Fruit fly (Drosophila melanogaster): Measurements from ENCODE around the gene Nek2.

Gene Nek2

dm6 chrX:7920081-7920688, 28.7 kb upstream of the Nek2 start, which contains the start of the genes hdm and Ykt6 (continued):
- TF ChIP-seq HmgD (GFP tag; optimal IDR thresholded peaks at IDR 0.05), result peak; percentile 70
- TF ChIP-seq PHDP (tag; optimal IDR thresholded peaks at IDR 0.05), result peak; percentile 72
- TF ChIP-seq CG11085 (GFP tag; IDR thresholded peaks at IDR 0.05), result peak; percentile 68
- TF ChIP-seq crp (GFP tag; optimal IDR thresholded peaks at IDR 0.05), result peak in 1 of 2 experiments; percentile 58
- peak; percentile 31 for TF ChIP-seq pb (GFP tag; optimal IDR thresholded peaks at IDR 0.05)
- TF ChIP-seq Aef1 (GFP tag; IDR thresholded peaks at IDR 0.05), result peak; percentile 72; the same call in 2 of the 3 replicates
- TF ChIP-seq ssp (GFP tag; IDR thresholded peaks at IDR 0.05), result peak; percentile 64
- TF ChIP-seq zfh2 (GFP tag; optimal IDR thresholded peaks at IDR 0.05), result peak; percentile 83
- TF ChIP-seq Adf1 (GFP tag; IDR thresholded peaks at IDR 0.05), result peak; percentile 60
- peak; percentile 43 for TF ChIP-seq CG7987 (GFP tag; optimal IDR thresholded peaks at IDR 0.05)
- TF ChIP-seq ATbp (GFP tag; optimal IDR thresholded peaks at IDR 0.05), result no peak
- peak; percentile 83 for TF ChIP-seq B-H2 (GFP tag; optimal IDR thresholded peaks at IDR 0.05)
- TF ChIP-seq CG3065 (GFP tag; optimal IDR thresholded peaks at IDR 0.05), result peak; percentile 38
- peak; percentile 74 for TF ChIP-seq Mad (GFP tag; optimal IDR thresholded peaks at IDR 0.05)
- peak; percentile 41 for TF ChIP-seq CG7271 (tag; optimal IDR thresholded peaks at IDR 0.05)
- TF ChIP-seq esg (GFP tag; conservative IDR thresholded peaks at IDR 0.05), result peak; percentile 65
- no peak for TF ChIP-seq Trl (optimal IDR thresholded peaks at IDR 0.05)
- TF ChIP-seq Trl (GFP tag; optimal IDR thresholded peaks at IDR 0.05), result peak; percentile 84
- TF ChIP-seq repo (GFP tag; optimal IDR thresholded peaks at IDR 0.05), result peak; percentile 52
- TF ChIP-seq C15 (GFP tag; IDR thresholded peaks at IDR 0.05), result no peak
- TF ChIP-seq Dbx (GFP tag; IDR thresholded peaks at IDR 0.05), result peak; percentile 87
- TF ChIP-seq CG16815 (GFP tag; optimal IDR thresholded peaks at IDR 0.05), result no peak
- peak in 1 of 2 experiments; percentile 78 for TF ChIP-seq bsh (GFP tag; optimal IDR thresholded peaks at IDR 0.05)
- TF ChIP-seq sens-2 (GFP tag; IDR thresholded peaks at IDR 0.05), result peak; percentile 81
- no peak for TF ChIP-seq CG11723 (GFP tag; optimal IDR thresholded peaks at IDR 0.05)
- TF ChIP-seq Bteb2 (GFP tag; optimal IDR thresholded peaks at IDR 0.05), result peak; percentile 65
- no peak for TF ChIP-seq cwo (GFP tag; optimal IDR thresholded peaks at IDR 0.05)
- peak; percentile 66 for TF ChIP-seq CG33557 (GFP tag; optimal IDR thresholded peaks at IDR 0.05)
- peak; percentile 89 for TF ChIP-seq CG2120 (GFP tag; optimal IDR thresholded peaks at IDR 0.05)
- TF ChIP-seq pfk (GFP tag; optimal IDR thresholded peaks at IDR 0.05), result peak; percentile 17
- TF ChIP-seq dan (GFP tag; IDR thresholded peaks at IDR 0.05), result no peak
- TF ChIP-seq Ada2b (GFP tag; IDR thresholded peaks at IDR 0.05), result peak; percentile 69
- TF ChIP-seq CG10366 (GFP tag; IDR thresholded peaks at IDR 0.05), result peak; percentile 70
- TF ChIP-seq D19B (GFP tag; optimal IDR thresholded peaks at IDR 0.05), result peak; percentile 31
- TF ChIP-seq ttk (GFP tag; IDR thresholded peaks at IDR 0.05), result peak; percentile 78
- TF ChIP-seq peb (GFP tag; IDR thresholded peaks at IDR 0.05), result peak; percentile 73
- TF ChIP-seq mirr (GFP tag; optimal IDR thresholded peaks at IDR 0.05), result no peak
- no peak for TF ChIP-seq D (optimal IDR thresholded peaks at IDR 0.05)
- peak; percentile 48 for TF ChIP-seq D (GFP tag; optimal IDR thresholded peaks at IDR 0.05)
- TF ChIP-seq HLH4C (GFP tag; IDR thresholded peaks at IDR 0.05; ENCODE audit: partially characterized antibody), result peak; percentile 95
- no peak for TF ChIP-seq ab (GFP tag; optimal IDR thresholded peaks at IDR 0.05)
- TF ChIP-seq Scr (GFP tag; IDR thresholded peaks at IDR 0.05; ENCODE audit: partially characterized antibody), result peak; percentile 97
- peak; percentile 76 for TF ChIP-seq CG10267 (tag; optimal IDR thresholded peaks at IDR 0.05)
- TF ChIP-seq sob (GFP tag; IDR thresholded peaks at IDR 0.05), result peak; percentile 90
- TF ChIP-seq dpn (GFP tag; optimal IDR thresholded peaks at IDR 0.05), result peak; percentile 86 to 87
- TF ChIP-seq CG12299 (tag; optimal IDR thresholded peaks at IDR 0.05), result peak; percentile 59
- peak; percentile 65 for TF ChIP-seq Sin3A (optimal IDR thresholded peaks at IDR 0.05)
- peak; percentile 78 for TF ChIP-seq CG17829 (tag; optimal IDR thresholded peaks at IDR 0.05)
- peak; percentile 76 for TF ChIP-seq CG4820 (GFP tag; optimal IDR thresholded peaks at IDR 0.05)
- TF ChIP-seq CG1647 (GFP tag; optimal IDR thresholded peaks at IDR 0.05), result peak; percentile 72
- TF ChIP-seq Antp (GFP tag; optimal IDR thresholded peaks at IDR 0.05), result peak; percentile 88

Data from whole organism, embryonic.